Worm (Caenorhabditis elegans) whole organism, young adult: ENCODE results near the gene F18E3.11.
A peak's percentile ranks its signal among the peaks of the same experiment; 100 is the strongest.

Experiments used
- F10E7.11 ChIP-seq: sonication (generic microtip); optimal IDR thresholded peaks from 2 replicates; lab custom pipeline; 2017; ENCODE audit warnings: mild to moderate bottlenecking, missing genetic modification characterization, moderate library complexity, missing compliant biosample characterization
- F22D6.2 ChIP-seq: sonication (generic microtip); optimal IDR thresholded peaks from 2 replicates; lab custom pipeline; 2016; ENCODE audit warnings: mild to moderate bottlenecking, missing genetic modification characterization, missing compliant biosample characterization
- F33H1.4 ChIP-seq: fragments of 200-800 bp; sonication (Bioruptor generic); IDR thresholded peaks from 2 replicates; pipeline ENCODE4 v1.3.6; 2022; ENCODE audit warnings: missing genetic modification reagents, missing genetic modification characterization, missing compliant biosample characterization
- F37B4.10 ChIP-seq: fragments of 200-800 bp; sonication (Bioruptor generic); IDR thresholded peaks from 2 replicates; pipeline ENCODE4 v1.3.6; 2022; ENCODE audit warnings: missing genetic modification characterization, missing compliant biosample characterization
- F39B2.1 ChIP-seq: fragments of 200-800 bp; sonication (Bioruptor generic); IDR thresholded peaks from 2 replicates; pipeline ENCODE4 v1.3.6; 2022; ENCODE audit warnings: missing genetic modification reagents, missing genetic modification characterization, missing compliant biosample characterization
- F52B5.7 ChIP-seq: sonication (generic microtip); optimal IDR thresholded peaks from 2 replicates; lab custom pipeline; 2016; ENCODE audit warnings: mild to moderate bottlenecking, missing genetic modification characterization, missing compliant biosample characterization
- F57A8.1 ChIP-seq: fragments of 200-800 bp; sonication (Bioruptor generic); optimal IDR thresholded peaks from 2 replicates; lab custom pipeline; 2018; ENCODE audit warnings: mild to moderate bottlenecking, missing genetic modification characterization, moderate library complexity, missing compliant biosample characterization
- F57C9.4 ChIP-seq: sonication (generic microtip); optimal IDR thresholded peaks from 2 replicates; lab custom pipeline; 2017; ENCODE audit warnings: mild to moderate bottlenecking, missing genetic modification characterization, missing compliant biosample characterization
- K11D2.4 ChIP-seq: fragments of 200-800 bp; sonication (Bioruptor generic); IDR thresholded peaks from 2 replicates; pipeline ENCODE4 v1.3.6; 2022; ENCODE audit warnings: missing genetic modification reagents, missing genetic modification characterization, missing compliant biosample characterization
- T26A5.8 ChIP-seq: sonication (generic microtip); optimal IDR thresholded peaks from 2 replicates; lab custom pipeline; 2016; ENCODE audit warnings: missing genetic modification characterization, missing compliant biosample characterization
- Y53F4B.3 ChIP-seq: fragments of 200-800 bp; sonication (Bioruptor generic); IDR thresholded peaks from 2 replicates; pipeline ENCODE4 v1.3.6; 2022; ENCODE audit warnings: missing genetic modification reagents, missing genetic modification characterization, missing compliant biosample characterization
- Y53G8AR.9 ChIP-seq: fragments of 200-800 bp; sonication (Bioruptor generic); conservative IDR thresholded peaks from 2 replicates; pipeline ENCODE4 v1.3.6; 2022; ENCODE audit warnings: missing genetic modification reagents, missing genetic modification characterization, missing compliant biosample characterization
- Y67H2A.10 ChIP-seq: fragments of 200-800 bp; sonication (Bioruptor generic); conservative IDR thresholded peaks from 2 replicates; pipeline ENCODE4 v1.3.6; 2022; ENCODE audit warnings: missing genetic modification reagents, missing genetic modification characterization, missing compliant biosample characterization
- Y79H2A.3 ChIP-seq: fragments of 200-800 bp; sonication (Bioruptor generic); conservative IDR thresholded peaks from 2 replicates; pipeline ENCODE4 v1.3.6; 2022; ENCODE audit warnings: missing genetic modification reagents, missing genetic modification characterization, missing compliant biosample characterization
- ama-1 ChIP-seq, 3 experiments: fragments of 150-350 bp in 1 of 3; sonication (generic microtip) in 2 of 3; optimal IDR thresholded peaks; 2 replicates each; lab custom pipeline; 2014 to 2018; ENCODE audit warnings: missing biosample characterization in 2 of 3, missing genetic modification characterization in 2 of 3, missing genetic modification reagents in 2 of 3
- aptf-2 ChIP-seq: fragments of 200-800 bp; sonication (Bioruptor generic); conservative IDR thresholded peaks from 2 replicates; pipeline ENCODE4 v1.3.6; 2022; ENCODE audit warnings: missing genetic modification reagents, missing genetic modification characterization, missing compliant biosample characterization
- attf-5 ChIP-seq: fragments of 200-800 bp; sonication (Bioruptor generic); optimal IDR thresholded peaks from 2 replicates; lab custom pipeline; 2018; ENCODE audit warnings: mild to moderate bottlenecking, missing genetic modification characterization, missing compliant biosample characterization
- bed-1 ChIP-seq: fragments of 200-800 bp; sonication (Bioruptor generic); IDR thresholded peaks from 2 replicates; pipeline ENCODE4 v1.3.6; 2022; ENCODE audit warnings: missing genetic modification reagents, missing genetic modification characterization, missing compliant biosample characterization
- bed-2 ChIP-seq: fragments of 200-800 bp; sonication (Bioruptor generic); IDR thresholded peaks from 2 replicates; pipeline ENCODE4 v1.3.6; 2022; ENCODE audit warnings: missing genetic modification reagents, missing genetic modification characterization, missing compliant biosample characterization
- egl-18 ChIP-seq: fragments of 200-800 bp; sonication (Bioruptor generic); IDR thresholded peaks from 2 replicates; pipeline ENCODE4 v1.3.6; 2022; ENCODE audit warnings: missing genetic modification reagents, missing genetic modification characterization, missing compliant biosample characterization
- egrh-3 ChIP-seq: fragments of 200-800 bp; sonication (Bioruptor generic); IDR thresholded peaks from 2 replicates; pipeline ENCODE4 v1.3.6; 2022; ENCODE audit warnings: missing genetic modification reagents, missing genetic modification characterization, missing compliant biosample characterization
- ekl-4 ChIP-seq: fragments of 200-800 bp; sonication (Bioruptor generic); IDR thresholded peaks from 2 replicates; pipeline ENCODE4 v1.3.6; 2022; ENCODE audit warnings: missing genetic modification reagents, missing genetic modification characterization, missing compliant biosample characterization
- ets-4 ChIP-seq: fragments of 200-800 bp; sonication (Bioruptor generic); optimal IDR thresholded peaks from 2 replicates; lab custom pipeline; 2018; ENCODE audit warnings: mild to moderate bottlenecking, missing genetic modification characterization, missing compliant biosample characterization
- fkh-3 ChIP-seq: sonication (generic microtip); optimal IDR thresholded peaks from 2 replicates; lab custom pipeline; 2016; ENCODE audit warnings: mild to moderate bottlenecking, missing genetic modification characterization, missing compliant biosample characterization
- lin-26 ChIP-seq: fragments of 200-800 bp; sonication (Bioruptor generic); IDR thresholded peaks from 2 replicates; pipeline ENCODE4 v1.3.6; 2022; ENCODE audit warnings: missing genetic modification reagents, missing genetic modification characterization, missing compliant biosample characterization
- madf-8 ChIP-seq: fragments of 200-800 bp; sonication (Bioruptor generic); conservative IDR thresholded peaks from 2 replicates; pipeline ENCODE4 v1.3.6; 2022; ENCODE audit warnings: missing genetic modification reagents, missing genetic modification characterization, missing compliant biosample characterization
- mcd-1 ChIP-seq: fragments of 200-800 bp; sonication (Bioruptor generic); IDR thresholded peaks from 2 replicates; pipeline ENCODE4 v1.3.6; 2022; ENCODE audit warnings: missing genetic modification reagents, missing genetic modification characterization, missing compliant biosample characterization
- mxl-1 ChIP-seq: sonication (generic microtip); optimal IDR thresholded peaks from 2 replicates; lab custom pipeline; 2016; ENCODE audit warnings: missing genetic modification characterization, missing compliant biosample characterization
- nfyb-1 ChIP-seq: fragments of 200-800 bp; sonication (Bioruptor generic); IDR thresholded peaks from 2 replicates; pipeline ENCODE4 v1.3.6; 2022; ENCODE audit warnings: missing genetic modification reagents, missing genetic modification characterization, missing compliant biosample characterization
- nhr-179 ChIP-seq: sonication (generic microtip); optimal IDR thresholded peaks from 2 replicates; lab custom pipeline; 2016; ENCODE audit warnings: mild to moderate bottlenecking, missing genetic modification characterization, missing compliant biosample characterization
- nhr-27 ChIP-seq: fragments of 200-800 bp; sonication (Bioruptor generic); optimal IDR thresholded peaks from 2 replicates; lab custom pipeline; 2018; ENCODE audit warnings: mild to moderate bottlenecking, missing genetic modification characterization, moderate library complexity, missing compliant biosample characterization
- nhr-90 ChIP-seq: sonication (generic microtip); optimal IDR thresholded peaks from 2 replicates; lab custom pipeline; 2016; ENCODE audit warnings: missing genotype, mild to moderate bottlenecking, missing genetic modification characterization, missing compliant biosample characterization
- pbrm-1 ChIP-seq: fragments of 200-800 bp; sonication (Bioruptor generic); IDR thresholded peaks from 2 replicates; pipeline ENCODE4 v1.3.6; 2022; ENCODE audit warnings: missing genetic modification reagents, missing genetic modification characterization, missing compliant biosample characterization
- rcor-1 ChIP-seq: fragments of 200-800 bp; sonication (Bioruptor generic); IDR thresholded peaks from 2 replicates; pipeline ENCODE4 v1.3.6; 2022; ENCODE audit warnings: missing genetic modification reagents, missing genetic modification characterization, missing compliant biosample characterization
- rpc-1 ChIP-seq, 2 experiments: fragments of 150-350 bp in 1 of 2; sonication (generic microtip) in 1 of 2; optimal IDR thresholded peaks; 2 replicates each; lab custom pipeline; 2014 to 2018; ENCODE audit warnings: missing biosample characterization in 1 of 2, missing genetic modification characterization in 1 of 2, missing genetic modification reagents in 1 of 2, missing genotype in 1 of 2
- sdz-38 ChIP-seq: sonication (generic microtip); optimal IDR thresholded peaks from 2 replicates; lab custom pipeline; 2016; ENCODE audit warnings: missing genotype, missing genetic modification characterization, missing compliant biosample characterization
- sptf-2 ChIP-seq: fragments of 200-800 bp; sonication (Bioruptor generic); optimal IDR thresholded peaks from 2 replicates; lab custom pipeline; 2018; ENCODE audit warnings: mild to moderate bottlenecking, missing genetic modification characterization, missing compliant biosample characterization
- zim-3 ChIP-seq: sonication (generic microtip); optimal IDR thresholded peaks from 2 replicates; lab custom pipeline; 2017; ENCODE audit warnings: mild to moderate bottlenecking, missing genetic modification characterization, moderate library complexity, missing compliant biosample characterization
- ztf-18 ChIP-seq: sonication (generic microtip); optimal IDR thresholded peaks from 2 replicates; lab custom pipeline; 2016; ENCODE audit warnings: missing genotype, mild to moderate bottlenecking, missing genetic modification characterization, missing compliant biosample characterization
- ztf-25 ChIP-seq: fragments of 200-800 bp; sonication (Bioruptor generic); IDR thresholded peaks from 2 replicates; pipeline ENCODE4 v1.3.6; 2022; ENCODE audit warnings: missing genetic modification reagents, missing genetic modification characterization, missing compliant biosample characterization
- ztf-26 ChIP-seq: sonication (generic microtip); optimal IDR thresholded peaks from 2 replicates; lab custom pipeline; 2017; ENCODE audit warnings: missing genetic modification characterization, missing compliant biosample characterization
- ztf-28 ChIP-seq: fragments of 200-800 bp; sonication (Bioruptor generic); IDR thresholded peaks from 2 replicates; pipeline ENCODE4 v1.3.6; 2022; ENCODE audit warnings: missing genetic modification reagents, missing genetic modification characterization, missing compliant biosample characterization
- ztf-6 ChIP-seq: fragments of 200-800 bp; sonication (Bioruptor generic); IDR thresholded peaks from 2 replicates; pipeline ENCODE4 v1.3.6; 2022; ENCODE audit warnings: missing genetic modification reagents, missing genetic modification characterization, missing compliant biosample characterization

Gene F18E3.11

ce11 chrV:7436911-7437310, 23.6 kb downstream of the F18E3.11 start (continued):
- TF ChIP-seq nhr-90 (tag; lab: Kevin White, UChicago) (no peak), sdz-38 (tag; lab: Kevin White, UChicago) (no peak)

ce11 chrV:7437538-7437937, 24.3 kb downstream of the F18E3.11 start, which contains the start of gene F25E5.9:
TSS of gene F25E5.9 (minus strand) at chrV:7437919.
- TF ChIP-seq mxl-1 (no peak), K11D2.4 (0 out of 2 replicates have a peak, but pooled peaks have one; percentile 16), mcd-1 (peak; percentile 18; the same call in 1 of the 2 replicates), F52B5.7 (tag; lab: Kevin White, UChicago) (peak; percentile 10), F10E7.11 (tag; lab: Kevin White, UChicago) (peak; percentile 63)
- TF ChIP-seq, all 124 proteins: peak for 4

ce11 chrV:7437985-7438384, 24.7 kb downstream of the F18E3.11 start, which contains the start of gene F25E5.16:
TSS of gene F25E5.16 (plus strand) at chrV:7438285.
- no peak for TF ChIP-seq bed-1 (GFP tag; lab: Robert Waterston, UW)
- TF ChIP-seq T26A5.8 (tag; lab: Kevin White, UChicago), result no peak
- TF ChIP-seq madf-8 (GFP tag; lab: Robert Waterston, UW), result no peak
- TF ChIP-seq aptf-2, result no peak
- no peak for TF ChIP-seq nfyb-1 (GFP tag; lab: Robert Waterston, UW)
- TF ChIP-seq Y53G8AR.9 (GFP tag; lab: Robert Waterston, UW), result no peak
- TF ChIP-seq Y53F4B.3 (GFP tag; lab: Robert Waterston, UW), result no peak
- no peak for TF ChIP-seq F57C9.4 (tag; lab: Kevin White, UChicago)
- no peak for TF ChIP-seq F57A8.1
- no peak for TF ChIP-seq F52B5.7 (tag; lab: Kevin White, UChicago)
- TF ChIP-seq nhr-179 (tag; lab: Kevin White, UChicago), result no peak
- TF ChIP-seq rcor-1, result no peak
- TF ChIP-seq F22D6.2 (tag; lab: Kevin White, UChicago), result no peak
- no peak for TF ChIP-seq F33H1.4 (GFP tag; lab: Robert Waterston, UW)
- no peak for TF ChIP-seq zim-3 (tag; lab: Kevin White, UChicago)
- no peak for TF ChIP-seq rpc-1 (optimal IDR thresholded peaks at IDR 0.05; lab: Kevin White, UChicago)
- no peak for TF ChIP-seq rpc-1 (tag; optimal IDR thresholded peaks at IDR 0.05; lab: Kevin White, UChicago)
- no peak for TF ChIP-seq lin-26
- no peak for TF ChIP-seq sptf-2 (GFP tag; lab: Kevin White, UChicago)
- no peak for TF ChIP-seq ztf-18 (tag; lab: Kevin White, UChicago)
- no peak for TF ChIP-seq ets-4

- TF ChIP-seq fkh-3 (tag; lab: Kevin White, UChicago), result no peak
- no peak for TF ChIP-seq ztf-26 (tag; lab: Kevin White, UChicago)
- TF ChIP-seq Y79H2A.3 (GFP tag; lab: Robert Waterston, UW), result no peak
- TF ChIP-seq nhr-27 (tag; lab: Kevin White, UChicago), result no peak
- no peak for TF ChIP-seq ama-1 (optimal IDR thresholded peaks at IDR 0.05; lab: Kevin White, UChicago)
- TF ChIP-seq ama-1 (GFP tag; optimal IDR thresholded peaks at IDR 0.05; lab: Kevin White, UChicago), result no peak
- no peak for TF ChIP-seq attf-5 (GFP tag; lab: Kevin White, UChicago)
These were observed 26.5 kb downstream of the F18E3.11 start, which contains the start of gene try-13 for ce11 chrV:7439807-7440206. TSS of gene try-13 (plus strand) at chrV:7440107.

ce11 chrV:7443480-7443879, 30.2 kb downstream of the F18E3.11 start:
- 0 out of 2 replicates have a peak, but pooled peaks have one; percentile 75 for TF ChIP-seq ztf-25
- TF ChIP-seq egrh-3, result peak; percentile 88
- peak; percentile 19; the same call in 1 of the 2 replicates for TF ChIP-seq Y67H2A.10 (GFP tag; lab: Robert Waterston, UW)
- 0 out of 2 replicates have a peak, but pooled peaks have one; percentile 51 for TF ChIP-seq F39B2.1 (GFP tag; lab: Robert Waterston, UW)
- 0 out of 2 replicates have a peak, but pooled peaks have one; percentile 53 for TF ChIP-seq egl-18 (GFP tag; lab: Robert Waterston, UW)
- 0 out of 2 replicates have a peak, but pooled peaks have one; percentile 35 for TF ChIP-seq ztf-6 (GFP tag; lab: Robert Waterston, UW)
- peak; percentile 9; the same call in 1 of the 2 replicates for TF ChIP-seq bed-2 (GFP tag; lab: Robert Waterston, UW)
- 0 out of 2 replicates have a peak, but pooled peaks have one; percentile 43 for TF ChIP-seq ztf-28
- TF ChIP-seq bed-1 (GFP tag; lab: Robert Waterston, UW), result 0 out of 2 replicates have a peak, but pooled peaks have one; percentile 20
- TF ChIP-seq ekl-4 (GFP tag; lab: Robert Waterston, UW), result peak; percentile 21; the same call in 1 of the 2 replicates
- TF ChIP-seq F37B4.10 (GFP tag; lab: Robert Waterston, UW), result peak; percentile 94; the same call in 1 of the 2 replicates
- 0 out of 2 replicates have a peak, but pooled peaks have one; percentile 34 for TF ChIP-seq pbrm-1 (GFP tag; lab: Robert Waterston, UW)
